Worm (Caenorhabditis elegans): ENCODE data around the gene str-140.

ce11 chrV:8114542-8114941 is 46.8 kb upstream of the str-140 start:
- no peak for TF ChIP-seq B0310.2 (tag; optimal IDR thresholded peaks at IDR 0.05)
- no peak for TF ChIP-seq ceh-36 (tag; optimal IDR thresholded peaks at IDR 0.05)
- no peak for TF ChIP-seq ama-1 (optimal IDR thresholded peaks at IDR 0.05)
- no peak for TF ChIP-seq flt-1 (GFP tag; IDR thresholded peaks at IDR 0.05)
